Fruit fly (Drosophila melanogaster): Measurements from ENCODE around the gene CG42371.

CG42371 gene

DNA sequence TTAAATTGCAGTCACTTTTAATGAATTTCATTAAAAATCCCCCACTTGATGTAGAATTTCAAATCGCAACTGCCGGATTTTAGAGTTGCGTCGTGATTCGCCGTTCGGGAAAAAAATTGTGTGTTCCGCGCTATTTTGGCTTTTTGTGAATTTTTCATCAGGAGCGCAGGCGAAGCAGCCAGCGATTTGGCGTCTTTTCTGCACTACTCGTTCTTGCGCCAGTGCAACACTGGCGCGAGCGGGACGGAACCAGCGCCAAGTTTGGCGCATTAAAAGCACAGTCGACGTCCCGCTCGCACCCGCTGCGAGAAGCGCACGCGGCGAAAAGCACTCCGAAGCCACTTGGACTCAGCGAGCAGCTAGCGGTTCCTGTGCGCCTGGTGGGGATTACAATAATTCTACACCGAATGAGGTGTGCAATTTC, 23.7 kb downstream of the CG42371 start (continued):
- TF ChIP-seq NfI (GFP tag; optimal IDR thresholded peaks at IDR 0.05) (peak; percentile 44), CG2202 (tag; optimal IDR thresholded peaks at IDR 0.05) (peak; percentile 31), gcm (GFP tag; optimal IDR thresholded peaks at IDR 0.05) (peak; percentile 62), grn (GFP tag; optimal IDR thresholded peaks at IDR 0.05) (no peak), fd96Cb (tag; optimal IDR thresholded peaks at IDR 0.05) (no peak), Xbp1 (GFP tag; optimal IDR thresholded peaks at IDR 0.05) (no peak), CG12391 (tag; optimal IDR thresholded peaks at IDR 0.05) (peak; percentile 24), CG10979 (tag; optimal IDR thresholded peaks at IDR 0.05) (peak; percentile 22), dpn (GFP tag; optimal IDR thresholded peaks at IDR 0.05) (peak in 1 of 2 experiments; percentile 52), H2.0 (GFP tag; IDR thresholded peaks at IDR 0.05) (no peak), CG2712 (tag; optimal IDR thresholded peaks at IDR 0.05) (peak; percentile 42), CG4424 (GFP tag; optimal IDR thresholded peaks at IDR 0.05) (no peak), Antp (GFP tag; optimal IDR thresholded peaks at IDR 0.05) (peak; percentile 18), CG30020 (tag; optimal IDR thresholded peaks at IDR 0.05) (no peak), CG10462 (GFP tag; optimal IDR thresholded peaks at IDR 0.05) (no peak), luna (GFP tag; optimal IDR thresholded peaks at IDR 0.05) (no peak), gsb (GFP tag; IDR thresholded peaks at IDR 0.05) (no peak), vfl (GFP tag; optimal IDR thresholded peaks at IDR 0.05) (peak; percentile 26), Dll (GFP tag; IDR thresholded peaks at IDR 0.05; ENCODE audit: partially characterized antibody) (no peak), Deaf1 (tag; optimal IDR thresholded peaks at IDR 0.05) (peak; percentile 83), sim (GFP tag; IDR thresholded peaks at IDR 0.05) (no peak), bcd (GFP tag; optimal IDR thresholded peaks at IDR 0.05) (peak; percentile 40), CG42726 (GFP tag; IDR thresholded peaks at IDR 0.05; ENCODE audit: partially characterized antibody) (no peak), CG6854 (GFP tag; optimal IDR thresholded peaks at IDR 0.05) (peak; percentile 53), ken (GFP tag; IDR thresholded peaks at IDR 0.05) (no peak), CG3281 (GFP tag; optimal IDR thresholded peaks at IDR 0.05) (peak; percentile 25), hth (optimal IDR thresholded peaks at IDR 0.05) (no peak), CG7987 (GFP tag; optimal IDR thresholded peaks at IDR 0.05) (peak; percentile 70), sr (GFP tag; IDR thresholded peaks at IDR 0.05) (no peak), tna (GFP tag; IDR thresholded peaks at IDR 0.05; ENCODE audit: partially characterized antibody) (no peak), al (GFP tag; IDR thresholded peaks at IDR 0.05) (no peak), CG8388 (GFP tag; optimal IDR thresholded peaks at IDR 0.05) (peak; percentile 33), CG7372 (GFP tag; IDR thresholded peaks at IDR 0.05) (no peak), CG12155 (GFP tag; optimal IDR thresholded peaks at IDR 0.05) (peak; percentile 89), eve (GFP tag; optimal IDR thresholded peaks at IDR 0.05) (no peak), CG6175 (GFP tag; IDR thresholded peaks at IDR 0.05) (no peak), CG7786 (GFP tag; optimal IDR thresholded peaks at IDR 0.05) (no peak), Doc3 (GFP tag; IDR thresholded peaks at IDR 0.05; ENCODE audit: partially characterized antibody) (no peak), Fer3 (tag; optimal IDR thresholded peaks at IDR 0.05) (peak; percentile 28), sob (GFP tag; IDR thresholded peaks at IDR 0.05) (no peak), CG15269 (tag; optimal IDR thresholded peaks at IDR 0.05) (peak; percentile 49), Ada2b (GFP tag; IDR thresholded peaks at IDR 0.05) (no peak), vnd (GFP tag; IDR thresholded peaks at IDR 0.05; ENCODE audit: partially characterized antibody) (no peak), knrl (GFP tag; IDR thresholded peaks at IDR 0.05; ENCODE audit: partially characterized antibody) (no peak), CG30403 (GFP tag; optimal IDR thresholded peaks at IDR 0.05) (no peak), TFAM (GFP tag; optimal IDR thresholded peaks at IDR 0.05) (no peak), CG17802 (tag; optimal IDR thresholded peaks at IDR 0.05) (no peak), CG1647 (GFP tag; optimal IDR thresholded peaks at IDR 0.05) (no peak), rib (GFP tag; IDR thresholded peaks at IDR 0.05) (no peak), Awh (GFP tag; IDR thresholded peaks at IDR 0.05) (no peak), mirr (GFP tag; optimal IDR thresholded peaks at IDR 0.05) (peak; percentile 79), sens-2 (GFP tag; IDR thresholded peaks at IDR 0.05) (no peak)

Measured in whole organism, embryonic.